Fruit fly (Drosophila melanogaster) Kc167 (cell line): ENCODE measurements around the gene CG13380.

Source experiments
- Myc ChIP-seq: fragments of >200 bp; optimal IDR thresholded peaks from 2 replicates; lab custom pipeline; 2017; ENCODE audit warnings: missing external identifiers
- Sin3A ChIP-seq: fragments of >200 bp; optimal IDR thresholded peaks from 2 replicates; lab custom pipeline; 2018; ENCODE audit warnings: missing external identifiers
- h ChIP-seq: fragments of >200 bp; optimal IDR thresholded peaks from 3 replicates; lab custom pipeline; 2018; ENCODE audit warnings: missing external identifiers
- insv ChIP-seq: fragments of >200 bp; optimal IDR thresholded peaks from 3 replicates; lab custom pipeline; 2018; ENCODE audit warnings: missing external identifiers
- psq ChIP-seq: fragments of >200 bp; optimal IDR thresholded peaks from 2 replicates; lab custom pipeline; 2017; ENCODE audit warnings: missing external identifiers
- ttk ChIP-seq: sonication (Bioruptor generic); optimal IDR thresholded peaks from 2 replicates; lab custom pipeline; 2017; ENCODE audit warnings: missing external identifiers

The CG13380 gene

dm6 chr3L:18617893-18618577 lies at the start of gene CG13380, which contains the start of gene CG4174:
CG13380 (minus strand) TSS chr3L:18617943.
CG4174 (minus strand) TSS chr3L:18617943.
- TF ChIP-seq Sin3A (lab: Kevin White, UChicago) (no peak), psq (lab: Kevin White, UChicago) (no peak), insv (no peak), ttk (lab: Kevin White, UChicago) (no peak), Myc (lab: Kevin White, UChicago) (no peak), h (lab: Kevin White, UChicago) (no peak)

- TF ChIP-seq h (lab: Kevin White, UChicago) = no peak
- no peak for TF ChIP-seq ttk (lab: Kevin White, UChicago)
- no peak for TF ChIP-seq Myc (lab: Kevin White, UChicago)
- TF ChIP-seq insv = no peak
- TF ChIP-seq Sin3A (lab: Kevin White, UChicago) = no peak
- TF ChIP-seq psq (lab: Kevin White, UChicago) = no peak
These were observed 49.4 kb upstream of the CG13380 start, which contains the start of gene CG42495 for dm6 chr3L:18667115-18667514. CG42495 (plus strand) TSS chr3L:18667361.

dm6 chr3L:18665594-18665993 lies 47.9 kb upstream of the CG13380 start:
- TF ChIP-seq h (lab: Kevin White, UChicago) (no peak), Sin3A (lab: Kevin White, UChicago) (no peak), psq (lab: Kevin White, UChicago) (no peak), ttk (lab: Kevin White, UChicago) (no peak), Myc (lab: Kevin White, UChicago) (no peak), insv (no peak)

- TF ChIP-seq psq (lab: Kevin White, UChicago) (no peak), ttk (lab: Kevin White, UChicago) (no peak), h (lab: Kevin White, UChicago) (no peak), Sin3A (lab: Kevin White, UChicago) (no peak), Myc (lab: Kevin White, UChicago) (no peak), insv (no peak)
These were observed 36.0 kb upstream of the CG13380 start for dm6 chr3L:18653737-18654136.

dm6 chr3L:18643222-18643621 lies 25.5 kb upstream of the CG13380 start:
- TF ChIP-seq psq (lab: Kevin White, UChicago) (no peak), Myc (lab: Kevin White, UChicago) (no peak), h (lab: Kevin White, UChicago) (no peak), Sin3A (lab: Kevin White, UChicago) (no peak), insv (no peak), ttk (lab: Kevin White, UChicago) (no peak)

dm6 chr3L:18640584-18641527 lies 23.1 kb upstream of the CG13380 start:
- no peak for TF ChIP-seq ttk (lab: Kevin White, UChicago)
- no peak for TF ChIP-seq insv
- TF ChIP-seq psq (lab: Kevin White, UChicago) = no peak
- no peak for TF ChIP-seq h (lab: Kevin White, UChicago)
- no peak for TF ChIP-seq Sin3A (lab: Kevin White, UChicago)
- no peak for TF ChIP-seq Myc (lab: Kevin White, UChicago)

dm6 chr3L:18638487-18638886 lies 20.7 kb upstream of the CG13380 start:
- no peak for TF ChIP-seq insv
- no peak for TF ChIP-seq Sin3A (lab: Kevin White, UChicago)
- no peak for TF ChIP-seq h (lab: Kevin White, UChicago)
- no peak for TF ChIP-seq psq (lab: Kevin White, UChicago)
- TF ChIP-seq ttk (lab: Kevin White, UChicago) = no peak
- TF ChIP-seq Myc (lab: Kevin White, UChicago) = no peak

- no peak for TF ChIP-seq ttk (lab: Kevin White, UChicago)
- TF ChIP-seq Sin3A (lab: Kevin White, UChicago) = no peak
- no peak for TF ChIP-seq psq (lab: Kevin White, UChicago)
- no peak for TF ChIP-seq insv
- TF ChIP-seq Myc (lab: Kevin White, UChicago) = no peak
- no peak for TF ChIP-seq h (lab: Kevin White, UChicago)
These were observed 20.3 kb upstream of the CG13380 start for dm6 chr3L:18638043-18638442.

- no peak for TF ChIP-seq ttk (lab: Kevin White, UChicago)
- no peak for TF ChIP-seq psq (lab: Kevin White, UChicago)
- no peak for TF ChIP-seq Sin3A (lab: Kevin White, UChicago)
- TF ChIP-seq h (lab: Kevin White, UChicago) = no peak
- TF ChIP-seq insv = no peak
- no peak for TF ChIP-seq Myc (lab: Kevin White, UChicago)
These were observed 19.6 kb upstream of the CG13380 start for dm6 chr3L:18637348-18637747.

- TF ChIP-seq Myc (lab: Kevin White, UChicago) (no peak), insv (no peak), h (lab: Kevin White, UChicago) (no peak), psq (lab: Kevin White, UChicago) (no peak), Sin3A (lab: Kevin White, UChicago) (no peak), ttk (lab: Kevin White, UChicago) (no peak)
These were observed 19.0 kb upstream of the CG13380 start for dm6 chr3L:18636782-18637181.

- no peak for TF ChIP-seq Sin3A (lab: Kevin White, UChicago)
- no peak for TF ChIP-seq insv
- no peak for TF ChIP-seq ttk (lab: Kevin White, UChicago)
- TF ChIP-seq psq (lab: Kevin White, UChicago) = no peak
- TF ChIP-seq h (lab: Kevin White, UChicago) = no peak
- no peak for TF ChIP-seq Myc (lab: Kevin White, UChicago)
These were observed 17.2 kb upstream of the CG13380 start for dm6 chr3L:18634792-18635471.
